Worm (Caenorhabditis elegans): ENCODE results near the gene D1054.5.

DNA sequence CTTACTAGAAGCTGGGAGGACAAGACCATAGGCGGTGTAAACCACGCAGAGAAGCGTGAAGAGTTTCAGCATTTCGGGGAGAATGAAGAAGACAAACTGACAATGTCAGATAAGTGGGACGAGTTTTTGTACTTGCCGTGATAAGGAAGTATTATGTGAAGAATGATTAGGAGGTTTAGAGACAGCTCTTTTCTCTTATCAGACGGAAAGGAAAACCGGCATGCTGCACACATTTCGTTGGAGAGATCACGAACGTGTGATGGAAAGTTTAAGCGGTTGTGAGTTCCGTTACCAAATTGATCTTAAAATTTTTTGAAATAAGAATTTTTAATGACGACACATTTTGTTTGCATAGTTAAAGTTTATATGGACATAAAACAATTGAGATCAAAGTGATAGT lies 25.7 kb downstream of the D1054.5 start, which contains the start of gene F28H7.3:
- TF ChIP-seq W03F9.2 (tag; optimal IDR thresholded peaks at IDR 0.05) (no peak), him-1 (tag; optimal IDR thresholded peaks at IDR 0.05) (no peak), dao-5 (tag; optimal IDR thresholded peaks at IDR 0.05) (no peak)

Measured in whole organism, L4/young adult.